Worm (Caenorhabditis elegans): ENCODE results near the gene F23B12.4.

DNA sequence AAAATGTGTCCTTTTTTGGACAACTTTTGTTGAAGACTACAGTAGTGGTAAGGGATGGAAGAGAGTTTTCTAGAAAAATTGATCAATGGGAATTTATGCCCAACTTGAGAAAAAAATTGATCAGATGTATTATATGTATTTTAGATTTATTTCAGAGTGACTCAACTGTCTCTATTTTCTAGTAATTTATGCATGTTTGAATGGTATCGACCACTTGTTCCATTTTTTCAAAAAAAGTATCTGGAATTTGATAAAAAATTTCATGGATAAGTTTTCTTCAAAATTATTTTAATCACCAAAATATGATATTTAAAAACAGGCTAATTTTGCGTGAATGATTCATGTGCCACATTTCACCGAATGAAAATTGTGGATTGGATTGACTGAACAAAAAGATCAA is 49.1 kb upstream of the F23B12.4 start, which contains the start of gene C15H11.10:
- no peak for TF ChIP-seq nhr-237 (tag; optimal IDR thresholded peaks at IDR 0.05)
- no peak for TF ChIP-seq snpc-4 (tag; optimal IDR thresholded peaks at IDR 0.05)
- no peak for TF ChIP-seq unc-62 (GFP tag; optimal IDR thresholded peaks at IDR 0.05 in 1 of 2)
- TF ChIP-seq unc-62 (tag; optimal IDR thresholded peaks at IDR 0.05) = no peak
- TF ChIP-seq zag-1 (tag; optimal IDR thresholded peaks at IDR 0.05) = no peak
- no peak for TF ChIP-seq aha-1 (tag)
- no peak for TF ChIP-seq ZK337.2 (GFP tag; IDR thresholded peaks at IDR 0.05)
- TF ChIP-seq unc-130 (GFP tag; optimal IDR thresholded peaks at IDR 0.05) = no peak
- TF ChIP-seq F26F4.8 (GFP tag; conservative IDR thresholded peaks at IDR 0.05) = no peak
